Worm (Caenorhabditis elegans): ENCODE data around the gene ymel-1.

The ymel-1 gene

DNA sequence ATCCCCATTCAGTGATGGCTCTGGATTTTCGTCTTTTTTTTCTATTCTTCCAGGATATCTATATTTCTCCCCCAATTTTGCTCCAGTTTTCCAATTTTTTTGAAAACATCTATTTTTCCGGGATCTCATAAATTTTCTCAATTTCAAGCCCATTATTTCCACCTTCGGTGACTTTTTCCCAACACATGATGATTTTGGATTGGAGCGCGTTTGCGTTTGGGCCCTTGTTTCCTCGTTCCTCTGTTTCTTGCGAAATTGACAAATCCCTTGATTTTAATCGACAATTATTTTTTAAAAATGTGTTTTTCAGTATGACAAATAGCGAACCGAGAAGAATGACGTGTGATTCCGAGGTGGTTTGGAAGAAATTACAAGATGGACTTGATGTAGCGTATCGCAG lies 55.0 kb downstream of the ymel-1 start, which contains the start of gene cul-1:
Gene cul-1, plus strand, starts transcription at position 311 of the 400 bp plus-strand sequence.
- TF ChIP-seq hmg-11 (tag; optimal IDR thresholded peaks at IDR 0.05) (no peak), nhr-237 (tag; optimal IDR thresholded peaks at IDR 0.05) (no peak), lin-15B (tag; optimal IDR thresholded peaks at IDR 0.05) (peak; percentile 23), skn-1 (tag; optimal IDR thresholded peaks at IDR 0.05) (peak; percentile 94), egl-5 (tag; optimal IDR thresholded peaks at IDR 0.05) (peak; percentile 80), snpc-4 (tag; optimal IDR thresholded peaks at IDR 0.05) (no peak), nhr-23 (tag; optimal IDR thresholded peaks at IDR 0.05) (no peak), nhr-11 (tag; optimal IDR thresholded peaks at IDR 0.05) (no peak), pha-4 (tag; optimal IDR thresholded peaks at IDR 0.05) (peak; percentile 1), ceh-28 (tag; optimal IDR thresholded peaks at IDR 0.05) (no peak), nfya-1 (tag; optimal IDR thresholded peaks at IDR 0.05; ENCODE audit: insufficient read depth) (peak; percentile 25)

All from whole organism, L3 larva.